Fruit fly (Drosophila melanogaster): ENCODE results near the gene CG5070.

The CG5070 gene

dm6 chrX:17218232-17218951 lies 15.5 kb downstream of the CG5070 start, which contains the start of gene CG12998:
Gene CG12998, plus strand, starts transcription at chrX:17218667.
- TF ChIP-seq Dfd (GFP tag; optimal IDR thresholded peaks at IDR 0.05) = peak; percentile 97
- TF ChIP-seq dsf (GFP tag; optimal IDR thresholded peaks at IDR 0.05; ENCODE audit: borderline replicate concordance) = no peak

DNA sequence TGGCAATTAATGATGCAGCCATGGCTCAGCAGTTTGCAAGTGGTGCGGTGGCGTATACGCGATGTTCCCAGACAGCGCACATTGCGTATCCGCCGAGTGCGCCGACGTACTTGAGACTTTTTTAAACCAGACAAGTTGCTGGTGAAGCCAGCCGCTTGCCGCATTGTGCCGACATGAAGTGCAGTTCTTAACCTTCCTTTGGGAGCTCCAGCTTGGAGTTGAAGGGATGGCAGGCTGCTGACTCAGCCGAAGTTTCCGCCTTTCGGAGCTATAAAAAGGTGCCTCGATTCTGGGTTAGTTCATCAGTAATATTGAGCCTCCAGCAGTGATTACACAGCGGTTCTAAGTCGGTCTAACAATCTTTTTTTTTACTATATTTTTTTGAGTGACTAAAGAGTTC lies 18.2 kb downstream of the CG5070 start, which contains the start of gene CG5172:
TSS of gene CG5172 (plus strand) at position 301 of the 400 bp plus-strand sequence.
- no peak for TF ChIP-seq N (GFP tag; optimal IDR thresholded peaks at IDR 0.05)
- no peak for TF ChIP-seq fru (GFP tag; optimal IDR thresholded peaks at IDR 0.05)
- TF ChIP-seq woc (GFP tag; optimal IDR thresholded peaks at IDR 0.05) = no peak
- no peak for TF ChIP-seq dl (GFP tag; optimal IDR thresholded peaks at IDR 0.05; ENCODE audit: insufficient read depth in 1 of 2, partially characterized antibody in 2 of 2)
- TF ChIP-seq CrebA (GFP tag; optimal IDR thresholded peaks at IDR 0.05; ENCODE audit: borderline replicate concordance) = no peak
- no peak for TF ChIP-seq GATAd (GFP tag; optimal IDR thresholded peaks at IDR 0.05)
- no peak for TF ChIP-seq pan (optimal IDR thresholded peaks at IDR 0.05)
- no peak for TF ChIP-seq rgr (GFP tag; optimal IDR thresholded peaks at IDR 0.05)
- TF ChIP-seq Dfd (GFP tag; optimal IDR thresholded peaks at IDR 0.05) = no peak
- no peak for TF ChIP-seq Myc (optimal IDR thresholded peaks at IDR 0.05)
- TF ChIP-seq Hr78 (GFP tag; optimal IDR thresholded peaks at IDR 0.05) = no peak
- no peak for TF ChIP-seq Sp1 (GFP tag; optimal IDR thresholded peaks at IDR 0.05)
- TF ChIP-seq lola (GFP tag; optimal IDR thresholded peaks at IDR 0.05) = no peak
- no peak for TF ChIP-seq sv (GFP tag; optimal IDR thresholded peaks at IDR 0.05)
- no peak for TF ChIP-seq jim (GFP tag; optimal IDR thresholded peaks at IDR 0.05)
- no peak for TF ChIP-seq br (GFP tag; optimal IDR thresholded peaks at IDR 0.05)
- no peak for TF ChIP-seq h (GFP tag; optimal IDR thresholded peaks at IDR 0.05)
- no peak for TF ChIP-seq Abd-B (GFP tag; optimal IDR thresholded peaks at IDR 0.05)

dm6 chrX:17223715-17224114 lies 20.8 kb downstream of the CG5070 start, which contains the start of gene CG34327:
Gene CG34327, minus strand, starts transcription at chrX:17223815.
- TF ChIP-seq dl (GFP tag; optimal IDR thresholded peaks at IDR 0.05; ENCODE audit: insufficient read depth in 1 of 2, partially characterized antibody in 2 of 2) (no peak), woc (GFP tag; optimal IDR thresholded peaks at IDR 0.05) (no peak), Dif (GFP tag; optimal IDR thresholded peaks at IDR 0.05; ENCODE audit: partially characterized antibody) (no peak), sv (GFP tag; optimal IDR thresholded peaks at IDR 0.05) (no peak), Mio (GFP tag; optimal IDR thresholded peaks at IDR 0.05) (no peak), Sp1 (GFP tag; optimal IDR thresholded peaks at IDR 0.05) (no peak), Vsx2 (GFP tag; optimal IDR thresholded peaks at IDR 0.05; ENCODE audit: partially characterized antibody) (no peak), GATAd (GFP tag; optimal IDR thresholded peaks at IDR 0.05) (no peak), dmrt93B (GFP tag; optimal IDR thresholded peaks at IDR 0.05) (no peak), CrebA (GFP tag; optimal IDR thresholded peaks at IDR 0.05; ENCODE audit: borderline replicate concordance) (no peak)

- TF ChIP-seq Dfd (GFP tag; optimal IDR thresholded peaks at IDR 0.05) = peak; percentile 68
- no peak for TF ChIP-seq Vsx2 (GFP tag; optimal IDR thresholded peaks at IDR 0.05; ENCODE audit: partially characterized antibody)
- no peak for TF ChIP-seq Rel (GFP tag; optimal IDR thresholded peaks at IDR 0.05)
- TF ChIP-seq Rel (tag; optimal IDR thresholded peaks at IDR 0.05) = no peak
These were observed 23.2 kb downstream of the CG5070 start for dm6 chrX:17225972-17226680.

- TF ChIP-seq woc (GFP tag; optimal IDR thresholded peaks at IDR 0.05) = no peak
- TF ChIP-seq Hnf4 (GFP tag; optimal IDR thresholded peaks at IDR 0.05) = no peak
- TF ChIP-seq ey (GFP tag; optimal IDR thresholded peaks at IDR 0.05) = no peak
- TF ChIP-seq CG32264 (GFP tag; optimal IDR thresholded peaks at IDR 0.05) = no peak
- no peak for TF ChIP-seq Myc (optimal IDR thresholded peaks at IDR 0.05)
- no peak for TF ChIP-seq pan (optimal IDR thresholded peaks at IDR 0.05)
- no peak for TF ChIP-seq HLH106 (tag; optimal IDR thresholded peaks at IDR 0.05)
- no peak for TF ChIP-seq h (GFP tag; optimal IDR thresholded peaks at IDR 0.05)
- TF ChIP-seq dsf (GFP tag; optimal IDR thresholded peaks at IDR 0.05; ENCODE audit: borderline replicate concordance) = no peak
- no peak for TF ChIP-seq Rel (GFP tag; optimal IDR thresholded peaks at IDR 0.05)
- TF ChIP-seq Rel (tag; optimal IDR thresholded peaks at IDR 0.05) = no peak
- no peak for TF ChIP-seq dl (GFP tag; optimal IDR thresholded peaks at IDR 0.05; ENCODE audit: insufficient read depth in 1 of 2, partially characterized antibody in 2 of 2)
- no peak for TF ChIP-seq Dfd (GFP tag; optimal IDR thresholded peaks at IDR 0.05)
- TF ChIP-seq Abd-B (GFP tag; optimal IDR thresholded peaks at IDR 0.05) = no peak
- no peak for TF ChIP-seq Hr78 (GFP tag; optimal IDR thresholded peaks at IDR 0.05)
- TF ChIP-seq tai (GFP tag; optimal IDR thresholded peaks at IDR 0.05) = no peak
- TF ChIP-seq N (GFP tag; optimal IDR thresholded peaks at IDR 0.05) = no peak
- no peak for TF ChIP-seq sage (GFP tag; optimal IDR thresholded peaks at IDR 0.05)
- TF ChIP-seq CG9705 (GFP tag; optimal IDR thresholded peaks at IDR 0.05) = no peak
- no peak for TF ChIP-seq jim (GFP tag; optimal IDR thresholded peaks at IDR 0.05)
- TF ChIP-seq CrebA (GFP tag; optimal IDR thresholded peaks at IDR 0.05; ENCODE audit: borderline replicate concordance) = no peak
These were observed 23.7 kb downstream of the CG5070 start, which contains the start of gene CG10598 for dm6 chrX:17226681-17227019. Gene CG10598, minus strand, starts transcription at chrX:17226867.

Measured in whole organism, wandering third instar larva.